Worm (Caenorhabditis elegans): ENCODE results near the gene btb-22.

Gene btb-22

ce11 chrII:3267365-3267764 is 32.2 kb upstream of the btb-22 start, which contains the start of gene F02E11.7:
Gene F02E11.7, plus strand, starts transcription at chrII:3267665.
- no peak for TF ChIP-seq attf-4 (tag; optimal IDR thresholded peaks at IDR 0.05)
- TF ChIP-seq skn-1 (tag; optimal IDR thresholded peaks at IDR 0.05), result no peak
- no peak for TF ChIP-seq zip-2 (tag; optimal IDR thresholded peaks at IDR 0.05)
- TF ChIP-seq gei-8 (GFP tag; optimal IDR thresholded peaks at IDR 0.05), result no peak
- TF ChIP-seq mep-1 (tag; optimal IDR thresholded peaks at IDR 0.05), result no peak
- no peak for TF ChIP-seq lim-7 (GFP tag; IDR thresholded peaks at IDR 0.05)
- no peak for TF ChIP-seq ctbp-1 (GFP tag; IDR thresholded peaks at IDR 0.05)
- no peak for TF ChIP-seq hlh-11 (tag; optimal IDR thresholded peaks at IDR 0.05)
- no peak for TF ChIP-seq set-16 (GFP tag; IDR thresholded peaks at IDR 0.05)
- TF ChIP-seq Y48G9A.11 (GFP tag; IDR thresholded peaks at IDR 0.05), result no peak

ce11 chrII:3267815-3268214 is 31.7 kb upstream of the btb-22 start:
- TF ChIP-seq skn-1 (tag; optimal IDR thresholded peaks at IDR 0.05) (no peak), tra-1 (GFP tag; IDR thresholded peaks at IDR 0.05) (no peak), saeg-2 (GFP tag; IDR thresholded peaks at IDR 0.05) (no peak), Y5F2A.4 (GFP tag; optimal IDR thresholded peaks at IDR 0.05) (no peak), duxl-1 (tag; optimal IDR thresholded peaks at IDR 0.05; ENCODE audit: poor library complexity) (peak; percentile 61), ces-1 (GFP tag; optimal IDR thresholded peaks at IDR 0.05) (no peak), Y48G9A.11 (GFP tag; IDR thresholded peaks at IDR 0.05) (no peak), tag-97 (GFP tag; IDR thresholded peaks at IDR 0.05) (no peak), ZK337.2 (GFP tag; IDR thresholded peaks at IDR 0.05) (no peak), lin-13 (GFP tag; optimal IDR thresholded peaks at IDR 0.05) (no peak), dmd-8 (GFP tag; IDR thresholded peaks at IDR 0.05) (0 out of 2 replicates have a peak, but pooled peaks have one; percentile 45), mes-2 (tag; optimal IDR thresholded peaks at IDR 0.05; ENCODE audit: poor library complexity, severe bottlenecking) (peak; percentile 55), nhr-48 (tag; optimal IDR thresholded peaks at IDR 0.05) (no peak), ceh-28 (tag; optimal IDR thresholded peaks at IDR 0.05) (no peak), lir-3 (tag; optimal IDR thresholded peaks at IDR 0.05) (no peak), nhr-28 (tag; optimal IDR thresholded peaks at IDR 0.05) (no peak), unc-39 (tag; optimal IDR thresholded peaks at IDR 0.05) (no peak), F37D6.2 (tag; optimal IDR thresholded peaks at IDR 0.05) (no peak), dmd-9 (GFP tag; IDR thresholded peaks at IDR 0.05) (no peak), mdl-1 (tag; optimal IDR thresholded peaks at IDR 0.05) (no peak), fkh-10 (GFP tag; optimal IDR thresholded peaks at IDR 0.05) (no peak), gei-8 (GFP tag; optimal IDR thresholded peaks at IDR 0.05) (no peak), daf-16 (GFP tag; optimal IDR thresholded peaks at IDR 0.05) (peak in 1 of 2 experiments; percentile 21), daf-16 (tag; optimal IDR thresholded peaks at IDR 0.05) (no peak), nhr-111 (GFP tag; optimal IDR thresholded peaks at IDR 0.05) (no peak), D1046.2 (GFP tag; IDR thresholded peaks at IDR 0.05) (no peak), ceh-82 (tag; optimal IDR thresholded peaks at IDR 0.05) (no peak), mdt-29 (GFP tag; IDR thresholded peaks at IDR 0.05) (no peak), lin-39 (tag; optimal IDR thresholded peaks at IDR 0.05) (no peak), rbr-2 (tag; optimal IDR thresholded peaks at IDR 0.05) (no peak), F44E2.7 (GFP tag; IDR thresholded peaks at IDR 0.05) (no peak), F49E8.2 (tag; optimal IDR thresholded peaks at IDR 0.05; ENCODE audit: borderline replicate concordance) (no peak), hmg-1.1 (GFP tag; IDR thresholded peaks at IDR 0.05) (0 out of 2 replicates have a peak, but pooled peaks have one; percentile 10), Y105C5A.15 (GFP tag; IDR thresholded peaks at IDR 0.05) (no peak), ceh-20 (GFP tag; IDR thresholded peaks at IDR 0.05) (no peak), snpc-4 (tag; optimal IDR thresholded peaks at IDR 0.05) (no peak), lsy-2 (tag; optimal IDR thresholded peaks at IDR 0.05) (no peak), T26A8.4 (GFP tag; IDR thresholded peaks at IDR 0.05) (0 out of 2 replicates have a peak, but pooled peaks have one; percentile 26), lin-29 (GFP tag; IDR thresholded peaks at IDR 0.05) (no peak), mxl-3 (GFP tag; optimal IDR thresholded peaks at IDR 0.05) (no peak), snpc-1.2 (GFP tag; IDR thresholded peaks at IDR 0.05) (0 out of 2 replicates have a peak, but pooled peaks have one; percentile 45), vab-7 (GFP tag; IDR thresholded peaks at IDR 0.05) (peak; percentile 57; the same call in 1 of the 2 replicates), dve-1 (tag; optimal IDR thresholded peaks at IDR 0.05; ENCODE audit: insufficient read depth) (peak; percentile 27)
